Fruit fly (Drosophila melanogaster) whole organism, adult: ENCODE measurements around the gene RfC38.

Experiments
- CG11617 ChIP-seq: fragments of 200-800 bp; sonication (Bioruptor generic); optimal IDR thresholded peaks from 2 replicates; lab custom pipeline; 2017; ENCODE audit warnings: mild to moderate bottlenecking, missing biosample characterization, missing genetic modification reagents, missing genetic modification characterization
- CG12768 ChIP-seq: fragments of 200-800 bp; sonication (Bioruptor generic); optimal IDR thresholded peaks from 2 replicates; lab custom pipeline; 2017; ENCODE audit warnings: missing biosample characterization, missing genetic modification characterization, mild to moderate bottlenecking, moderate library complexity, missing genetic modification reagents
- CG14711 ChIP-seq: fragments of 200-800 bp; sonication (Bioruptor generic); optimal IDR thresholded peaks from 2 replicates; lab custom pipeline; 2018; ENCODE audit warnings: missing biosample characterization, mild to moderate bottlenecking, missing genetic modification characterization, moderate library complexity
- CG1620 ChIP-seq: fragments of 200-800 bp; sonication (Bioruptor generic); optimal IDR thresholded peaks from 2 replicates; lab custom pipeline; 2016; ENCODE audit warnings: missing biosample characterization, missing genetic modification characterization
- CG33017 ChIP-seq: fragments of 200-800 bp; sonication (Bioruptor generic); optimal IDR thresholded peaks from 2 replicates; lab custom pipeline; 2018; ENCODE audit warnings: missing biosample characterization, mild to moderate bottlenecking, missing genetic modification characterization, moderate library complexity
- CG5204 ChIP-seq: fragments of 200-800 bp; sonication (Bioruptor generic); optimal IDR thresholded peaks from 2 replicates; lab custom pipeline; 2016; ENCODE audit warnings: missing biosample characterization, missing genetic modification characterization
- CG7045 ChIP-seq: fragments of 200-800 bp; sonication (Bioruptor generic); optimal IDR thresholded peaks from 2 replicates; lab custom pipeline; 2017; ENCODE audit warnings: missing biosample characterization, mild to moderate bottlenecking, missing genetic modification characterization
- CG7101 ChIP-seq: fragments of 200-800 bp; sonication (Bioruptor generic); optimal IDR thresholded peaks from 2 replicates; lab custom pipeline; 2018; ENCODE audit warnings: missing biosample characterization, mild to moderate bottlenecking, missing genetic modification characterization, moderate library complexity
- Clk ChIP-seq: fragments of 200-800 bp; sonication (Bioruptor generic); optimal IDR thresholded peaks from 2 replicates; lab custom pipeline; 2017; ENCODE audit warnings: missing biosample characterization, missing genetic modification characterization
- Crg-1 ChIP-seq: fragments of 200-800 bp; sonication (Bioruptor generic); optimal IDR thresholded peaks from 2 replicates; lab custom pipeline; 2016; ENCODE audit warnings: missing biosample characterization, missing genetic modification characterization
- Hr96 ChIP-seq: fragments of 200-800 bp; sonication (Bioruptor generic); optimal IDR thresholded peaks from 2 replicates; lab custom pipeline; 2016; ENCODE audit warnings: missing biosample characterization, missing genetic modification characterization
- Mnt ChIP-seq: fragments of 200-800 bp; sonication (Bioruptor generic); optimal IDR thresholded peaks from 2 replicates; lab custom pipeline; 2016; ENCODE audit warnings: missing biosample characterization, mild to moderate bottlenecking, missing genetic modification characterization
- bab1 ChIP-seq: fragments of 200-800 bp; sonication (Bioruptor generic); optimal IDR thresholded peaks from 3 replicates; lab custom pipeline; 2019; ENCODE audit warnings: missing biosample characterization, mild to moderate bottlenecking, missing genetic modification characterization, moderate library complexity
- cic ChIP-seq: fragments of 200-800 bp; sonication (Bioruptor generic); optimal IDR thresholded peaks from 2 replicates; lab custom pipeline; 2017; ENCODE audit warnings: missing biosample characterization, mild to moderate bottlenecking, missing genetic modification characterization, moderate library complexity
- cnc ChIP-seq, 2 experiments: fragments of >200 bp; optimal IDR thresholded peaks; 2 replicates each; lab custom pipeline; 2017
- kay ChIP-seq: fragments of 200-800 bp; sonication (Bioruptor generic); peaks from one replicate; lab custom pipeline; 2016; ENCODE audit warnings: missing biosample characterization, missing genetic modification characterization, borderline replicate concordance
- ovo ChIP-seq: fragments of 200-800 bp; sonication (Bioruptor generic); optimal IDR thresholded peaks from 2 replicates; lab custom pipeline; 2016; ENCODE audit warnings: missing biosample characterization, missing genetic modification characterization
- pad ChIP-seq: fragments of 200-800 bp; sonication (Bioruptor generic); optimal IDR thresholded peaks from 3 replicates; lab custom pipeline; 2017; ENCODE audit warnings: missing biosample characterization, missing genetic modification characterization, mild to moderate bottlenecking, moderate library complexity, missing genetic modification reagents
- tj ChIP-seq: fragments of 200-800 bp; sonication (Bioruptor generic); optimal IDR thresholded peaks from 3 replicates; lab custom pipeline; 2017; ENCODE audit warnings: missing biosample characterization, mild to moderate bottlenecking, missing genetic modification characterization, moderate library complexity
- toe ChIP-seq: fragments of 200-800 bp; sonication (Bioruptor generic); optimal IDR thresholded peaks from 2 replicates; lab custom pipeline; 2016; ENCODE audit warnings: missing biosample characterization, missing genetic modification characterization

The RfC38 gene

DNA sequence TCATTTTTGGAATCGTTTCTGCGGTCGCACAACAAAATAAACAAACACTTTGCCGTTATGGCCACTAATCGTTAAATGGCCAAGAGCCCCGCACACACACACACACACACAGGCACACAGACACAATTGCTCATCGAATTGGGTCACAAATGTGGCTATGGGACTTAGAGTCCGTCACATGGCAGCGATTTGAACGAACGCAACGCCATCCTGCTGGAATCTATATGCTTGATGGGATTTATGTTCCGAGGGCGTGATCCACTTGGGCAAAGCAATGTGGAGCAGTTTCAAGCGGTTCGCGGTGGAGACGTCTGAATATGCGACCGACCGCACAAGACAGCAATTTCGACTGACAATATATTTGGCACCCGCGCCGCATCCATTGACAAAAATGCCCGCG is 40.1 kb upstream of the RfC38 start:
- no peak for TF ChIP-seq Hr96
- no peak for TF ChIP-seq CG7101
- no peak for TF ChIP-seq ovo (GFP tag; lab: Kevin White, UChicago)
- no peak for TF ChIP-seq tj (GFP tag; lab: Kevin White, UChicago)
- TF ChIP-seq bab1 (GFP tag; lab: Kevin White, UChicago), result no peak
- no peak for TF ChIP-seq CG1620 (GFP tag; lab: Kevin White, UChicago)
- TF ChIP-seq Mnt (GFP tag; lab: Kevin White, UChicago), result no peak
- TF ChIP-seq CG12768 (GFP tag; lab: Kevin White, UChicago), result no peak
- no peak for TF ChIP-seq pad (GFP tag; lab: Kevin White, UChicago)
- no peak for TF ChIP-seq Clk (GFP tag; lab: Kevin White, UChicago)
- TF ChIP-seq cnc (optimal IDR thresholded peaks at IDR 0.05; lab: Kevin White, UChicago), result no peak
- TF ChIP-seq kay (GFP tag; lab: Kevin White, UChicago), result no peak
- no peak for TF ChIP-seq CG33017 (tag; lab: Kevin White, UChicago)
- TF ChIP-seq CG11617, result no peak
- TF ChIP-seq cic, result no peak
- no peak for TF ChIP-seq CG14711

DNA sequence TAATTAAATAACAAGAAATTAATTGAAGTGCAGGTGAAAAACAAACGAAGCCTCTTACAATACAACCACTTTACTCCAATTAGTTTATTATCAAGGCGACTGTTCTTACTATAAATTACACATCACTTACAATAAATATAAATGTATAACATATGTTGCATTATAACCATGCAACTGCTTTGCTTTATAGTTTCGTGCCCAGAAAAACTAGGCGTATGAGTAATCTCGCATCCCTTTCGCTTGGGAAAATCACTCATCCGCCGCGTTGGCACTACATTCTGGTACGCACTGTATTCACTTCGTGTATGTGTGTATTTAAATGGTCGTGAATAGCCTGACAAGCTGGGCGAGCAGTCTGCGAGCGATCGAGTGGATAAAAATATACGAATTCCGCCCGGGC is 39.5 kb upstream of the RfC38 start:
- TF ChIP-seq CG12768 (GFP tag; lab: Kevin White, UChicago) (no peak), ovo (GFP tag; lab: Kevin White, UChicago) (no peak), CG11617 (no peak), toe (no peak)

DNA sequence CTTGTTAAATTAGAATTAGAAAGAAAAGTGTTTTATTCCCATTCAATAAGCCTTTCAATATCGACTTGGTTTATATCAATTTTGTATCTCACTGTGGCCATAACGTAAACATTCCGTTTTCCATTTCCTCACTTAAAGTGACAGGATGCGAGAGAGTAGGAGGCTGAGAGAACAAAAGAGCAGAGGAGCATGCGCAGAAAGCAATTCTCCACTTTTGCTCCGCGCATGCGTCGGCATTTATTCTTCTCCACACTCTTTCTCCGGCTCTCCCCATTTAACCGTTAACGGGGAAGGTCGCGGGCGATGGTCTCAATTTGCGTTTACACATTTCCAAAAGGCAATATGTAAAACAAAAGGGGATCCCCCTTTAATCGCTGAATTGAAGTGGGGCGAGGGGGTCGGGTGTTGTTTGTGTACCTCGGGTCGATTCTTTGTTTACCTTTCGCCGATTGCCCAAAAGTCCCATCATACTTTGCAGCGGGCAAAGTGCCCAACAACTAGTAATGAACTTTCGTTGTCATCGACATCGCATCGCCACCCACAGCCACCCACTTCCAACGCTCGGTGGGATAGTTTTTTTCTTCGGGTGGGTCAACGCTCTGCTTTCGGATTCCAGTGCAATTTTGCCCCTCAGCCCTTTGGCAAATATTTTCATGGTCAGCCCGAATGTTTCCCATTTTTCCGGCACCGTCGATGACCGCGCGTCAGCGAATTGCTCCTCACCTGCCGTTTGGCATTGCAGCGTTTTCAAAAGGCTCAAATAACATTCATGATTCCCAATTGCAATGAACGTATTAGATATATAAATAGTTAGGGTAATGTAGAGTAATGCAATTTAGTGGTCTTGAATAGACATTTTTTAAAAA is 38.5 kb upstream of the RfC38 start:
- TF ChIP-seq tj (GFP tag; lab: Kevin White, UChicago), result peak; percentile 95
- peak; percentile 22 for TF ChIP-seq pad (GFP tag; lab: Kevin White, UChicago)
- no peak for TF ChIP-seq cic
- no peak for TF ChIP-seq CG1620 (GFP tag; lab: Kevin White, UChicago)

DNA sequence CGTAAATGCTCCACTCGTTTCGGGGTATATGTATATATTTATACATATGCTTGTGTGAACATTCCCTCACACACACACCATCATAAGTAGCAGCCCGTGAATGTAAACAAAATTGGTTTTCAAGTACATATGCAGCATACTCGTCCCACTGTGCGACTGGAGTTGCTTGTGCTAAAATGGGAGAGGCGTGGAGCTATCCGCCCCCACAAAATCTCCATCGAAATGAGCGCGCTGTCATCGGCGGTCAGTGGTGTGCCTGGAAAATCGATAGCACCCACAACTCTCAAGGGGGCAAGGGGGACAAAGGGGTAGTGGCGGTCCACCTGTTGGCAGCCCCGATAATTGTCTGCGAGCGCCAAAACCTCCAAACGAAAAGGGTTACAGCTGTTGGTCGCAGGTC is 37.6 kb upstream of the RfC38 start:
- no peak for TF ChIP-seq ovo (GFP tag; lab: Kevin White, UChicago)
- TF ChIP-seq kay (GFP tag; lab: Kevin White, UChicago), result peak; percentile 11

DNA sequence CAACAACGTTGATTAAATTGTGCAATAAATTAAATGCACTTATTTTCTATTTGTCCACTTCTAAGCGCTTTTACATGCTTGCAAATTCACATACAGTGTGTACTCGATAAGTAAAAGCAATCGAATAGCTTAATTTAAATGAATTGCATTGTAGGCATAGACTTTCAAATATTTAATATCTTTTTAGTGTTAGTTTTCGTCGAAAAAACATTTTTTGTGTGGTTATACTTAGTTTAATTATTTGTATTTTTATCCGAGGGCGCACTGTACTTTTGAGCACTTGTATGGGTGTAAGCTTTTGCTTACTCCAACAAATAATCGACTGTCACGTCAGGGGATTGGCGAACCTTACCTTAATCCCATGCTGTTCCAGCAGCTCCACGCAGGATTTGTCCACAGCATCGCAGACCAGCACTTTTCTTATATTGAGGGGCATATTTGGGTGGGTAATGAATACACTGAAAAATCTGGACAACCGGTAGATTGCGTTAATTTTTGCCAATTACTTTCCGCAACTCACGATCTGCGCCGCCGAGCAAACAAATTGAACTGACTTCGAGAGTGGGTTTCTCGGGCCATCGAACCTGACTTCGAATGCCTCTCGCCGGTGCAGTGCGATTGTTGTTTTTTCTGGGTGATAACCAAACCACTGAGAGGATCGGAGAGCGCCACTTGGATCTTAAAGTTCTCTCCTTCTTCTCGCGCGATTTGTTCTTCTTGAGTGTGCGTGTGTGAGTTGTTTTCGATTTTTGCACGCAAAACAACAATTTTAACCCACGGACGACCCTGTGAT is 24.9 kb upstream of the RfC38 start, which contains the start of gene CG6287:
Gene CG6287, minus strand, starts transcription at position 556 of the 793 bp plus-strand sequence.
- TF ChIP-seq CG11617, result peak; percentile 94
- TF ChIP-seq Mnt (GFP tag; lab: Kevin White, UChicago), result peak; percentile 66
- peak; percentile 97 for TF ChIP-seq CG7045 (GFP tag; lab: Kevin White, UChicago)
- peak; percentile 98 for TF ChIP-seq bab1 (GFP tag; lab: Kevin White, UChicago)
- peak; percentile 63 for TF ChIP-seq cic
- peak; percentile 96 for TF ChIP-seq CG14711
- TF ChIP-seq kay (GFP tag; lab: Kevin White, UChicago), result no peak
- TF ChIP-seq ovo (GFP tag; lab: Kevin White, UChicago), result peak; percentile 75
- peak; percentile 94 for TF ChIP-seq CG5204 (GFP tag; lab: Kevin White, UChicago)
- peak; percentile 86 for TF ChIP-seq pad (GFP tag; lab: Kevin White, UChicago)
- peak; percentile 97 for TF ChIP-seq CG7101
- TF ChIP-seq CG1620 (GFP tag; lab: Kevin White, UChicago), result peak; percentile 92
- peak; percentile 94 for TF ChIP-seq tj (GFP tag; lab: Kevin White, UChicago)
- peak; percentile 93 for TF ChIP-seq Crg-1 (GFP tag; lab: Kevin White, UChicago)
- TF ChIP-seq cnc (optimal IDR thresholded peaks at IDR 0.05; lab: Kevin White, UChicago), result peak; percentile 78 to 85
- peak; percentile 88 for TF ChIP-seq Hr96
- peak; percentile 92 for TF ChIP-seq Clk (GFP tag; lab: Kevin White, UChicago)
- TF ChIP-seq CG12768 (GFP tag; lab: Kevin White, UChicago), result peak; percentile 95
- TF ChIP-seq CG33017 (tag; lab: Kevin White, UChicago), result peak; percentile 97
- TF ChIP-seq toe, result peak; percentile 95

DNA sequence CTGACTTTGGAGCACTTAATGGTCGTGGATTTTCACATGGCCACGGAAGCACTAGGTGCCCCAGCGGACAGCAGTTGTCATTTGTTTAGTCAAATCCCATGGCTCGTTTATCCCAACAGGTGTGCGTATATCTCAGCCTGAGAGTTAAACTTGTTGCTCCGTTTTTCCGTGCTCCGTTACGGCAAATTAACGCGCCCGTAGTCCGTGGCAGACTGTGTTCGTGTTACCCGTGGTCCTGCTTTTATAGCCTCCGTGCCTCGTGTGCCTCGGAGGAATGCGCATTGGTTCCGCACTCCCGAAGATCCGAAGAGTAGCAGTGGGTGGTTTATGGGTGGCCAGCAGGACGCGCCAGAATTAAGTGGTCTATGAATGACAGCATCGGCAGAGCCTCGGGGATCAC is 18.5 kb upstream of the RfC38 start, which contains the start of gene Gyc32E:
Gene Gyc32E, minus strand, starts transcription at position 133 of the 400 bp plus-strand sequence.
- TF ChIP-seq Clk (GFP tag; lab: Kevin White, UChicago), result no peak
- no peak for TF ChIP-seq tj (GFP tag; lab: Kevin White, UChicago)
- TF ChIP-seq CG33017 (tag; lab: Kevin White, UChicago), result no peak
- TF ChIP-seq Hr96, result no peak
- no peak for TF ChIP-seq CG11617
- TF ChIP-seq CG7101, result no peak
- no peak for TF ChIP-seq CG5204 (GFP tag; lab: Kevin White, UChicago)
- no peak for TF ChIP-seq cnc (optimal IDR thresholded peaks at IDR 0.05; lab: Kevin White, UChicago)
- TF ChIP-seq CG14711, result no peak
- TF ChIP-seq Mnt (GFP tag; lab: Kevin White, UChicago), result no peak
- TF ChIP-seq bab1 (GFP tag; lab: Kevin White, UChicago), result no peak
- no peak for TF ChIP-seq CG7045 (GFP tag; lab: Kevin White, UChicago)
